Fruit fly (Drosophila melanogaster) whole organism, embryonic: ENCODE results near the gene GC.

Source experiments
- C15 ChIP-seq: fragments of 200-800 bp; sonication (Bioruptor generic); IDR thresholded peaks from 3 replicates; pipeline ENCODE4 v1.3.6; 2022; ENCODE audit warnings: missing biosample characterization, missing genetic modification characterization
- CG11456 ChIP-seq: fragments of 200-800 bp; sonication (Bioruptor generic); IDR thresholded peaks from 3 replicates; pipeline ENCODE4 v1.3.6; 2022; ENCODE audit warnings: missing biosample characterization, missing genetic modification characterization
- CG11504 ChIP-seq: fragments of 200-800 bp; sonication (Bioruptor generic); optimal IDR thresholded peaks from 3 replicates; lab custom pipeline; 2019; ENCODE audit warnings: missing biosample characterization, mild to moderate bottlenecking, missing genetic modification characterization, moderate library complexity
- CG11695 ChIP-seq: fragments of 200-800 bp; sonication (Bioruptor generic); IDR thresholded peaks from 3 replicates; pipeline ENCODE4 v1.3.6; 2022; ENCODE audit warnings: missing biosample characterization, missing genetic modification characterization
- CG15514 ChIP-seq: fragments of 200-800 bp; sonication (Bioruptor generic); optimal IDR thresholded peaks from 3 replicates; lab custom pipeline; 2017; ENCODE audit warnings: missing biosample characterization, missing genetic modification characterization, mild to moderate bottlenecking, moderate library complexity, missing genetic modification reagents
- CG17328 ChIP-seq: fragments of 200-800 bp; sonication (Bioruptor generic); IDR thresholded peaks from 2 replicates; pipeline ENCODE4 v1.3.6; 2022; ENCODE audit warnings: missing biosample characterization, missing genetic modification characterization
- CG17568 ChIP-seq: fragments of 200-800 bp; sonication (Bioruptor generic); optimal IDR thresholded peaks from 2 replicates; lab custom pipeline; 2018; ENCODE audit warnings: missing biosample characterization, mild to moderate bottlenecking, missing genetic modification characterization, moderate library complexity
- CG17612 ChIP-seq: fragments of 200-800 bp; sonication (Bioruptor generic); IDR thresholded peaks from 2 replicates; pipeline ENCODE4 v1.3.6; 2022; ENCODE audit warnings: missing biosample characterization, missing genetic modification characterization
- CG2116 ChIP-seq: fragments of 200-800 bp; sonication (Bioruptor generic); optimal IDR thresholded peaks from 3 replicates; lab custom pipeline; 2018; ENCODE audit warnings: missing biosample characterization, mild to moderate bottlenecking, missing genetic modification characterization
- CG2712 ChIP-seq: fragments of 200-800 bp; optimal IDR thresholded peaks from 3 replicates; lab custom pipeline; 2019; ENCODE audit warnings: missing biosample characterization, mild to moderate bottlenecking, missing genetic modification characterization, moderate library complexity
- CG4617 ChIP-seq: fragments of 200-800 bp; sonication (Bioruptor generic); optimal IDR thresholded peaks from 3 replicates; lab custom pipeline; 2016; ENCODE audit warnings: missing biosample characterization, missing genetic modification characterization, borderline replicate concordance
- CG4854 ChIP-seq: fragments of 200-800 bp; sonication (Bioruptor generic); optimal IDR thresholded peaks from 2 replicates; lab custom pipeline; 2016; ENCODE audit warnings: missing biosample characterization, missing genetic modification characterization, inconsistent platforms
- CG5953 ChIP-seq: fragments of 200-800 bp; sonication (Bioruptor generic); IDR thresholded peaks from 2 replicates; pipeline ENCODE4 v1.3.6; 2022; ENCODE audit warnings: missing biosample characterization, missing genetic modification characterization
- CG8765 ChIP-seq: fragments of 200-800 bp; sonication (Bioruptor generic); IDR thresholded peaks from 2 replicates; pipeline ENCODE4 v1.3.6; 2022; ENCODE audit warnings: missing biosample characterization, missing genetic modification characterization
- CHES-1-like ChIP-seq: fragments of 200-800 bp; sonication (Bioruptor generic); optimal IDR thresholded peaks from 2 replicates; lab custom pipeline; 2016; ENCODE audit warnings: missing biosample characterization, missing genetic modification characterization
- D19B ChIP-seq: fragments of 200-800 bp; sonication (Bioruptor generic); optimal IDR thresholded peaks from 2 replicates; lab custom pipeline; 2017; ENCODE audit warnings: missing biosample characterization, mild to moderate bottlenecking, missing genetic modification characterization
- Dfd ChIP-seq, 2 experiments: fragments of >200 bp; optimal IDR thresholded peaks; 2 replicates each; lab custom pipeline; 2017; ENCODE audit warnings: missing biosample characterization in 2 of 2, missing genetic modification characterization in 2 of 2
- Dll ChIP-seq: fragments of 200-800 bp; sonication (Bioruptor generic); IDR thresholded peaks from 4 replicates; pipeline ENCODE4 v1.3.6; 2022; ENCODE audit warnings: missing biosample characterization, missing genetic modification characterization; ENCODE audit not compliant: partially characterized antibody
- Drgx ChIP-seq: fragments of 200-800 bp; sonication (Bioruptor generic); IDR thresholded peaks from 2 replicates; pipeline ENCODE4 v1.3.6; 2022; ENCODE audit warnings: missing biosample characterization, missing genetic modification characterization
- Eip74EF ChIP-seq, 2 experiments: fragments of 200-800 bp in 1 of 2; fragments of >200 bp in 1 of 2; sonication (Bioruptor generic) in 1 of 2; optimal IDR thresholded peaks; 2 replicates each; lab custom pipeline; 2017 to 2019; ENCODE audit warnings: missing biosample characterization in 2 of 2, missing genetic modification characterization in 2 of 2, mild to moderate bottlenecking in 1 of 2, moderate library complexity in 1 of 2
- HLHmδ ChIP-seq: fragments of 200-800 bp; sonication (Bioruptor generic); optimal IDR thresholded peaks from 2 replicates; lab custom pipeline; 2018; ENCODE audit warnings: missing biosample characterization, mild to moderate bottlenecking, missing genetic modification characterization, moderate library complexity
- Nf-YB ChIP-seq: fragments of 200-800 bp; sonication (Bioruptor generic); optimal IDR thresholded peaks from 3 replicates; lab custom pipeline; 2019; ENCODE audit warnings: missing biosample characterization, mild to moderate bottlenecking, missing genetic modification characterization, moderate library complexity
- Spps ChIP-seq: fragments of 200-800 bp; sonication (Bioruptor generic); optimal IDR thresholded peaks from 2 replicates; lab custom pipeline; 2018; ENCODE audit warnings: missing biosample characterization, mild to moderate bottlenecking, missing genetic modification characterization
- Ssrp ChIP-seq: fragments of 200-800 bp; sonication (Bioruptor generic); optimal IDR thresholded peaks from 2 replicates; lab custom pipeline; 2018; ENCODE audit warnings: missing biosample characterization, mild to moderate bottlenecking, missing genetic modification characterization, moderate library complexity
- Stat92E ChIP-seq, 3 experiments: fragments of >200 bp in 2 of 3; fragments of 200-800 bp in 1 of 3; sonication (Bioruptor generic) in 1 of 3; optimal IDR thresholded peaks; 2 replicates each; lab custom pipeline; 2017 to 2019; ENCODE audit warnings: missing biosample characterization in 3 of 3, missing genetic modification characterization in 3 of 3, mild to moderate bottlenecking in 1 of 3, moderate library complexity in 1 of 3
- ap ChIP-seq: fragments of 200-800 bp; sonication (Bioruptor generic); IDR thresholded peaks from 2 replicates; pipeline ENCODE4 v1.3.6; 2022; ENCODE audit warnings: missing biosample characterization, missing genetic modification characterization
- bigmax ChIP-seq: fragments of 200-800 bp; sonication (Bioruptor generic); optimal IDR thresholded peaks from 2 replicates; lab custom pipeline; 2018; ENCODE audit warnings: missing biosample characterization, mild to moderate bottlenecking, missing genetic modification characterization
- ewg ChIP-seq: fragments of 200-800 bp; sonication (Bioruptor generic); optimal IDR thresholded peaks from 3 replicates; lab custom pipeline; 2017; ENCODE audit warnings: mild to moderate bottlenecking, missing biosample characterization, missing genetic modification reagents, missing genetic modification characterization
- grn ChIP-seq: fragments of 200-800 bp; sonication (Bioruptor generic); optimal IDR thresholded peaks from 3 replicates; lab custom pipeline; 2017; ENCODE audit warnings: missing biosample characterization, missing genetic modification characterization
- gsb ChIP-seq: fragments of 200-800 bp; sonication (Bioruptor generic); IDR thresholded peaks from 2 replicates; pipeline ENCODE4 v1.3.6; 2022; ENCODE audit warnings: missing biosample characterization, missing genetic modification characterization
- hbn ChIP-seq: fragments of 200-800 bp; sonication (Bioruptor generic); IDR thresholded peaks from 2 replicates; pipeline ENCODE4 v1.3.6; 2022; ENCODE audit warnings: missing biosample characterization, missing genetic modification characterization; ENCODE audit not compliant: partially characterized antibody
- inv ChIP-seq: fragments of 200-800 bp; sonication (Bioruptor generic); IDR thresholded peaks from 2 replicates; pipeline ENCODE4 v1.3.6; 2022; ENCODE audit warnings: missing biosample characterization, missing genetic modification characterization; ENCODE audit not compliant: partially characterized antibody
- klu ChIP-seq: fragments of 200-800 bp; sonication (Bioruptor generic); IDR thresholded peaks from 2 replicates; pipeline ENCODE4 v1.3.6; 2022; ENCODE audit warnings: missing biosample characterization, missing genetic modification characterization
- lmd ChIP-seq: fragments of 200-800 bp; sonication (Bioruptor generic); IDR thresholded peaks from 2 replicates; pipeline ENCODE4 v1.3.6; 2022; ENCODE audit warnings: missing biosample characterization, missing genetic modification characterization
- mirr ChIP-seq: fragments of 200-800 bp; sonication (Bioruptor generic); optimal IDR thresholded peaks from 3 replicates; lab custom pipeline; 2018; ENCODE audit warnings: missing biosample characterization, mild to moderate bottlenecking, missing genetic modification characterization
- nau ChIP-seq: fragments of 200-800 bp; sonication (Bioruptor generic); optimal IDR thresholded peaks from 3 replicates; lab custom pipeline; 2017; ENCODE audit warnings: missing biosample characterization, mild to moderate bottlenecking, missing genetic modification characterization, missing genetic modification reagents
- odd ChIP-seq: fragments of 200-800 bp; sonication (Bioruptor generic); optimal IDR thresholded peaks from 2 replicates; lab custom pipeline; 2017; ENCODE audit warnings: missing biosample characterization, mild to moderate bottlenecking, missing genetic modification characterization
- pzg ChIP-seq: fragments of 200-800 bp; sonication (Bioruptor generic); optimal IDR thresholded peaks from 3 replicates; lab custom pipeline; 2018; ENCODE audit warnings: missing biosample characterization, mild to moderate bottlenecking, missing genetic modification characterization, moderate library complexity
- sc ChIP-seq, 3 experiments: fragments of >200 bp in 2 of 3; fragments of 200-800 bp in 1 of 3; sonication (Bioruptor generic) in 1 of 3; optimal IDR thresholded peaks; 2 replicates in 2 of 3; 3 replicates in 1 of 3; lab custom pipeline; 2017; ENCODE audit warnings: mild to moderate bottlenecking in 1 of 3, missing biosample characterization in 1 of 3, missing genetic modification characterization in 1 of 3, missing genetic modification reagents in 1 of 3
- sd ChIP-seq: fragments of 200-800 bp; sonication (Bioruptor generic); optimal IDR thresholded peaks from 3 replicates; lab custom pipeline; 2018; ENCODE audit warnings: missing biosample characterization, mild to moderate bottlenecking, missing genetic modification characterization, moderate library complexity
- sna ChIP-seq: fragments of 200-800 bp; sonication (Bioruptor generic); IDR thresholded peaks from 2 replicates; pipeline ENCODE4 v1.3.6; 2022; ENCODE audit warnings: missing biosample characterization, missing genetic modification characterization; ENCODE audit not compliant: partially characterized antibody
- stwl ChIP-seq: fragments of 200-800 bp; sonication (Bioruptor generic); optimal IDR thresholded peaks from 3 replicates; lab custom pipeline; 2018; ENCODE audit warnings: missing biosample characterization, mild to moderate bottlenecking, missing genetic modification characterization, moderate library complexity
- tin ChIP-seq: fragments of 200-800 bp; sonication (Bioruptor generic); optimal IDR thresholded peaks from 3 replicates; lab custom pipeline; 2016; ENCODE audit warnings: missing biosample characterization, missing genetic modification characterization
- vfl ChIP-seq: fragments of 200-800 bp; sonication (Bioruptor generic); optimal IDR thresholded peaks from 2 replicates; lab custom pipeline; 2016; ENCODE audit warnings: missing biosample characterization, missing genetic modification characterization
- zf30C ChIP-seq: fragments of 200-800 bp; sonication (Bioruptor generic); optimal IDR thresholded peaks from 3 replicates; lab custom pipeline; 2018; ENCODE audit warnings: missing biosample characterization, mild to moderate bottlenecking, missing genetic modification characterization

The GC gene

dm6 chr3L:1644920-1645567 lies 15.9 kb upstream of the GC start, which contains the start of the genes alphaCOP and CG13919 (continued):
- TF ChIP-seq CG4617 (GFP tag; lab: Kevin White, UChicago) (peak; percentile 98), CG5953 (GFP tag; lab: Robert Waterston, UW) (peak; percentile 97), ewg (GFP tag; lab: Kevin White, UChicago) (peak; percentile 92), Ssrp (tag; lab: Kevin White, UChicago) (peak; percentile 96), CG17568 (no peak), gsb (GFP tag; lab: Robert Waterston, UW) (peak; percentile 93), CG11504 (tag; lab: Kevin White, UChicago) (peak; percentile 92), C15 (peak; percentile 91), klu (GFP tag; lab: Robert Waterston, UW) (peak; percentile 89), CG17612 (GFP tag; lab: Robert Waterston, UW) (peak; percentile 96), stwl (tag; lab: Kevin White, UChicago) (peak; percentile 83)

DNA sequence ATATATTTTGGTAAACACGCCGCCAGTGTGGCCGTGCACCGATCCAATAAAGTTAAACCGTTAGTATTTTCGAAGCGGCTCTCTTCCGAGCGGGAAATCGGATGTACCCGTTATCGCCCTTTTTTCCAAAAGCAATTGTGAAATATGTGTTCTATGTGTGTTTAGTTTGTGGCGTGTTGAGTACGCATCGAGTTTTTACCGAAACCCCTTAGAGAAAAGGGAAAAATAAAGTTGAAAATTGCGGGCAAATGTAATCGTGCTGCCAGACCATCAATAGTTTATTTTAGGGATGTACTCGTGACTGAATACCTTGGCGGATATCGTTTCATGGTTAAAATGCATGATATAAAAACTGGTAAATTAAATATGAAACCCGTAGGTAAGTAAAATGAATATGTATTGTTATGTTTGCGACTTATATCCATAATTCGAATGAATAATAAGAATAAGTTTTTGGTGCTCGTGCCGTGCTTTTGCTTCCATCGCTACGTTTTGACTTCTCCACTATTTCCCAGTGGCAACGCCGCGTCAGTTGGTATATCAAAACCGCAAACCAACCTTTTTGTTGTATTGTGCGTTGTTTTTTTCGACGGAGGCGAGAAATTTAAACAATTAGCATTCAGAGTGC lies 10.2 kb upstream of the GC start, which contains the start of the genes Mettl2 and Bgb:
Mettl2 (minus strand) TSS at position 51 of the 628 bp plus-strand sequence.
Bgb (plus strand) TSS at position 527 of the 628 bp plus-strand sequence.
- TF ChIP-seq HLHmδ (GFP tag; lab: Kevin White, UChicago) (no peak), stwl (tag; lab: Kevin White, UChicago) (peak; percentile 42), sd (tag; lab: Kevin White, UChicago) (no peak), lmd (GFP tag; lab: Robert Waterston, UW) (peak; percentile 89), nau (no peak), D19B (GFP tag; lab: Kevin White, UChicago) (peak; percentile 63), Dll (GFP tag; lab: Robert Waterston, UW) (peak; percentile 85), inv (peak; percentile 84), ap (GFP tag; lab: Robert Waterston, UW) (no peak), vfl (GFP tag; lab: Kevin White, UChicago) (peak; percentile 47), sna (GFP tag; lab: Robert Waterston, UW) (peak; percentile 69; the same call in 1 of the 2 replicates), tin (GFP tag; lab: Kevin White, UChicago) (peak; percentile 86), Spps (tag; lab: Kevin White, UChicago) (peak; percentile 65), CG2712 (tag; lab: Kevin White, UChicago) (peak; percentile 77), mirr (GFP tag; lab: Kevin White, UChicago) (peak; percentile 27), hbn (GFP tag; lab: Robert Waterston, UW) (peak; percentile 62), bigmax (GFP tag; lab: Kevin White, UChicago) (no peak), Dfd (GFP tag; optimal IDR thresholded peaks at IDR 0.05; lab: Kevin White, UChicago) (no peak), Drgx (GFP tag; lab: Robert Waterston, UW) (peak; percentile 43; the same call in 1 of the 2 replicates), zf30C (GFP tag; lab: Kevin White, UChicago) (no peak), CG2116 (peak; percentile 53), Nf-YB (GFP tag; lab: Kevin White, UChicago) (peak; percentile 15), sc (optimal IDR thresholded peaks at IDR 0.05; lab: Kevin White, UChicago) (no peak), sc (GFP tag; optimal IDR thresholded peaks at IDR 0.05; lab: Kevin White, UChicago) (no peak), odd (GFP tag; lab: Kevin White, UChicago) (no peak), CG11456 (peak; percentile 86), CG11695 (GFP tag; lab: Robert Waterston, UW) (peak; percentile 81; the same call in 2 of the 3 replicates), Eip74EF (GFP tag; optimal IDR thresholded peaks at IDR 0.05; lab: Kevin White, UChicago) (no peak), pzg (peak; percentile 67), CG15514 (GFP tag; lab: Kevin White, UChicago) (peak; percentile 83), Stat92E (GFP tag; optimal IDR thresholded peaks at IDR 0.05; lab: Kevin White, UChicago) (no peak), CG4854 (no peak), CG8765 (GFP tag; lab: Robert Waterston, UW) (peak; percentile 81), grn (GFP tag; lab: Kevin White, UChicago) (no peak), CHES-1-like (peak; percentile 80), CG17328 (peak; percentile 63)
